Worm (Caenorhabditis elegans): ENCODE results near the gene octr-1.

DNA sequence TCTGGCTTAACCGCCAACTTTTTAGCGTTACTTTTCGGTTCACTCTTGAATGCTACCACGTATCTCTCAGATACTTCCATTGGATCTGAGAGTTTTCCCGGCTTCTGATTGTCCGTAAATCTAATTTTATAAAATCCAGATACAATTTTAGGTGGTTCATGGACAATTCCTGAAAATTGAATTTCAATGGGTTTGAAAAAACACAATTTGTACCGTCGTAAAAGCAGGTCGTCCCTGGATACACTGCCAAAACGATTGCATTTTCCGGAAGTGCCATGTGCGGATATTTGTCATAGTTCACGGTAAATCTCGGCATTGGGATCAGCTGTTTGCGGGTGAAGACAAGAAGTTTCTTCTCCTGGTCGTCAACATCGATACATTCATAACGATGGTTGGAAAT, 28.5 kb upstream of the octr-1 start:
- no peak for TF ChIP-seq ama-1 (optimal IDR thresholded peaks at IDR 0.05)
- no peak for TF ChIP-seq F13C5.2 (tag; optimal IDR thresholded peaks at IDR 0.05)
- TF ChIP-seq hmbx-1 (tag; optimal IDR thresholded peaks at IDR 0.05) = no peak
- no peak for TF ChIP-seq tbx-11 (GFP tag; IDR thresholded peaks at IDR 0.05)
- no peak for TF ChIP-seq hnd-1 (tag; optimal IDR thresholded peaks at IDR 0.05)
- no peak for TF ChIP-seq scrt-1 (GFP tag; IDR thresholded peaks at IDR 0.05)
- no peak for TF ChIP-seq aly-1 (tag; optimal IDR thresholded peaks at IDR 0.05)
- TF ChIP-seq hmg-4 (GFP tag; optimal IDR thresholded peaks at IDR 0.05) = no peak
- TF ChIP-seq tbx-37 (GFP tag; conservative IDR thresholded peaks at IDR 0.05) = no peak
- no peak for TF ChIP-seq flt-1 (GFP tag; IDR thresholded peaks at IDR 0.05)
- TF ChIP-seq B0310.2 (tag; optimal IDR thresholded peaks at IDR 0.05) = no peak
- no peak for TF ChIP-seq ceh-13 (GFP tag; optimal IDR thresholded peaks at IDR 0.05)
- no peak for TF ChIP-seq sea-1 (GFP tag; conservative IDR thresholded peaks at IDR 0.05)
